Worm (Caenorhabditis elegans): Measurements from ENCODE around the gene srh-289.

The srh-289 gene

DNA sequence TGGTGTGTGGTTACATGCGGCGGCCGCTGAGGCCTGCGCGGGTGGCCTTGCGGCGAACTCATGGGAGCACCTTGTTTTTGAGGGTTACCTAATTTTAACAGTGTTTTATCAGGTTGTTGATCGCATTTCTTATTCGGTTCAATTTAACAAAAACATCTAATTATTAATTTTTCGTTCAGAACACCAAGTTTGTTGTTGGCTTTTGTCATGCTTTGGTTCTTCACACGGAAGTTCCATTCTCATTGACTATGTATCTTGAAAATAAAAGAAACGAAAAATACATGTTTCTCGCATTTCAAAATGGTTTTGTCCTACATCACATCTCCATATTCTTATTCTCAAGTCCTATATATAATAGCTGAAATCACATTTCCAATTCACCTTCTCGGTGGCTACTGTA is 3.7 kb downstream of the srh-289 start, which contains the start of gene srh-290:
Gene srh-290 (plus strand): TSS at position 301 of the 400 bp plus-strand sequence.
- TF ChIP-seq W03F9.2 (tag; optimal IDR thresholded peaks at IDR 0.05): no peak
- no peak for TF ChIP-seq him-1 (tag; optimal IDR thresholded peaks at IDR 0.05)
- no peak for TF ChIP-seq dao-5 (tag; optimal IDR thresholded peaks at IDR 0.05)

DNA sequence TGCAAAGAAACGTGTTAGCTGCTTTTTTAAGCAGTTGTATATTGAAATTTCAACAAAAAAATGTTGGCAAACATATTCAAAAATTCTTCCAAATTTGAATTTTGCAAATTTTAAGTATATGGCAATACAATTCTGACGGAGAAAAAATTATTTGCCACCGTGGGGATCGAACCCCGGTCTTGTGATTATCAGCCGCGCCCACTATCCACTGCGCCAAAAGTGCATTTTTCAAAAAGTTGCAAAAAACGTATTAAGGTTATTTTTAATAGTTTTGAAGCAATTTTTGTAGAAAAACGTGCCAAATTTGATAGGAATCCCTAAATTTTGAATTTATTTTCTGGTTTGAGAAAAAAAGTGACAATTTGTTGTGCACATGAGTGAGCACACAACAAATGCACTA is 9.5 kb downstream of the srh-289 start:
- TF ChIP-seq W03F9.2 (tag; optimal IDR thresholded peaks at IDR 0.05): no peak
- no peak for TF ChIP-seq him-1 (tag; optimal IDR thresholded peaks at IDR 0.05)
- no peak for TF ChIP-seq dao-5 (tag; optimal IDR thresholded peaks at IDR 0.05)

DNA sequence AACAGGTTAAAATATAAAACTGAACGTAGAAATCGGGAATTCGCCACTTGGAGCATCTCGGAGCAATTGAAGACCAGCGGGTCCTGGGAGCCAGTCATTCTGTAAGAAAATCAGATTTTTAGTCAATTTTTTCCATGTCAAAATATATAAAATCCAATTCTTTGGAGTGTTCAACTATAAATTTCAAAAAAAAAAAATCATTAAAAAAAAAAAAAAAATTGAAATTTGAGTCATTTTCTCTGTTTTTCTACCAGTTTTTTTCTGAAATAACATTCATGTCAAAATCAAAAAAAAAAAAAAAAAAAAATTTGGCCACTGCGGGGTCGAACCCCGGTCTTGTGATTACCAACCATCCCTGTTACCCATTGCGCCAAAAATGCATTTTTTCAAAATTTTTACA is 10.3 kb downstream of the srh-289 start, which contains the start of gene srab-12:
Gene srab-12 (minus strand): TSS at position 101 of the 400 bp plus-strand sequence.
- no peak for TF ChIP-seq W03F9.2 (tag; optimal IDR thresholded peaks at IDR 0.05)
- TF ChIP-seq him-1 (tag; optimal IDR thresholded peaks at IDR 0.05): no peak
- TF ChIP-seq dao-5 (tag; optimal IDR thresholded peaks at IDR 0.05): no peak

DNA sequence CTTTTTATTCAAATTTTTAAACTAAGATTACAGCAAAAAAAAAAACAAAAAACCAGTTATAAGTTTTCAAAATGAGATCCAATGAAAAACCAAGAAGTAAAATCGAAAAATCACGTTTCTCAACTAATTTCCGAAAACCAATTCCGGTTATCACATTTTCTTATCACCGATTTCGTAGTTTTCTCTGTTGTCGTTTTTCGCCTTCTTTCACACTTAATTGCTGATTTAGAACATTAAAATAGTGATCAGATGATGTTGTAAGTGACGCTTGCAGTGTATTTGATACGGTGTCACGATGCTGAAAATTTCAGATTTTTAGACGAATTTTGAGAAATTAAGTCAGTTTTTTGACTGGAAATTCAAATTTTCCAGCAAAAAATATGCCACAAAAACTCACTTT is 13.6 kb downstream of the srh-289 start:
- TF ChIP-seq dao-5 (tag; optimal IDR thresholded peaks at IDR 0.05) (no peak), W03F9.2 (tag; optimal IDR thresholded peaks at IDR 0.05) (no peak), him-1 (tag; optimal IDR thresholded peaks at IDR 0.05) (no peak)

DNA sequence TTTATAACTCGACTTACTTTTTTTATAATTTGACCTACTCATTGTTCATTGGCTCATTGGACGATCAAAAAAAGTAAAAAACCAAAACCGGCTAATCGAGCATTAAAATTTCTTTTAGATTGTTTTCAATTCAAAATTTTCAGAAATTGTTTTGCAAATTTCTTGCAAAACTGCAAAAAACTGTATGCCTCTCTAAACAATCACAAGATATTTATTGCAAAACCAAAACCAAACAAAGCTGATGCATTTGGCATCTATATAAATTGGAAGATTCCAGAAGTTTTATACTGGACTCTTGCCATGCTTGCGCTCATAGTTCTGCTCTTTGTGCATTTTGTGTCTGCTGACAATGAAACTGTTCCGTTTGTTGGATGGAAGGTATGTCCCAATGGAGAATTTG is 16.3 kb downstream of the srh-289 start, which contains the start of gene C47A10.12:
Gene C47A10.12 (plus strand): TSS at position 301 of the 400 bp plus-strand sequence.
- TF ChIP-seq W03F9.2 (tag; optimal IDR thresholded peaks at IDR 0.05) (no peak), him-1 (tag; optimal IDR thresholded peaks at IDR 0.05) (no peak), dao-5 (tag; optimal IDR thresholded peaks at IDR 0.05) (no peak)

DNA sequence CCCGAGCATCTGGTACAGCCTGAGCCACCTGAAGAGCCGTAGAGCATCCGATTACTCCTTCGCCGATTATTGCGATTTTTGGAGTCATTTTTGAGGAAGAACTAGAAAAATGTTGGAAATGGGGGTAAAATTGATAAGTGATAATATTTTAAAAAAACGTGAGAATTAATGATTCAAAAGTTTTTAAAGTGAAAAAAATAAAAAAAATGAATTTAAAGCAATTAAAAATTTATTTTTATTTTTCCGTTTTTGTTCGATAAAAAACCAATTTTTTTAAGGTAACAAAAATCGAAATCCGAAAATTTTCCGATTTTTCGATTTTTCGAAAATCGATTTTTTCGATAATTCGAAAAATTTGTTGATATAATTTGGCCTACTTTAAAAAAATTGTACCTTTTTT is 16.8 kb downstream of the srh-289 start, which contains the start of gene ddo-1:
Gene ddo-1 (minus strand): TSS at position 101 of the 400 bp plus-strand sequence.
- no peak for TF ChIP-seq dao-5 (tag; optimal IDR thresholded peaks at IDR 0.05)

DNA sequence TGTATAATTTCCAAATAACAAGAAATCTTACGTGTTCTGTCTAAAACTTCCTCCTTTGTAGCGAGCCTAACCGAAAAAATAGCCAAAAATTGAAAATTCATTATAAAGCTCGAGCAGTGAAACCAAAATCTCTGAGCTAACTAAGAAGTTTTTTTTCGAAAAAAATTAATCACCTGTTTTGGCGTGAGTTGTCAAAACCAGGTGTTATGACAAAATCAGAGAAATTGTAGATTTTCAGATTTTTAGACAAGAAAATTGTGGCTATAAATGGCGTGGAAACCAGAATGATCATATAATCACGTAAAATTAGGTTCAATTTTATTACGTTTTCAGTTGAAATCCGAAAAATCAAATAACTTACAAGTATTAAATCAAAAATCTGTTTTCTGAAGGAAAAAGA is 20.8 kb downstream of the srh-289 start, which contains the start of gene sre-21:
Gene sre-21 (minus strand): TSS at position 101 of the 400 bp plus-strand sequence.
- TF ChIP-seq dao-5 (tag; optimal IDR thresholded peaks at IDR 0.05) (no peak), W03F9.2 (tag; optimal IDR thresholded peaks at IDR 0.05) (no peak)

DNA sequence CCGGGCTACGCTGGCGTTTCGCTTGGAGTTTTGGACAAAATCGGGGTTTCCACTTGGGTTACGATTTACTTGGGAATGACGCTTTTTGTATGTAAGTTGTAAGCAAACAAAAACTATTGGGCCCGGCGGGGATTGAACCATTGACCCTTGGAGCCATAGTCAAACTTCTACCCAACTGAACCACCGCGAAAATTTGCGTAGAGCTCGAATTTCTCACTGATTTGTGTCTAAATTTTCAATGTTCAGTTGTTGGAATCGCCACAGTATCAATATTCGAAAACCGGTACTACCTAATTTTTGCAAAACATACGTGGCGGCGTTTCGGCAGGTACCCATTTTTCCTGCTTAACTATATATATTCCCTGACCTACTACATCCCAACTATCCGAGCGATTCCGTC is 26.1 kb downstream of the srh-289 start:
- TF ChIP-seq dao-5 (tag; optimal IDR thresholded peaks at IDR 0.05) (no peak), him-1 (tag; optimal IDR thresholded peaks at IDR 0.05) (no peak), W03F9.2 (tag; optimal IDR thresholded peaks at IDR 0.05) (no peak)

DNA sequence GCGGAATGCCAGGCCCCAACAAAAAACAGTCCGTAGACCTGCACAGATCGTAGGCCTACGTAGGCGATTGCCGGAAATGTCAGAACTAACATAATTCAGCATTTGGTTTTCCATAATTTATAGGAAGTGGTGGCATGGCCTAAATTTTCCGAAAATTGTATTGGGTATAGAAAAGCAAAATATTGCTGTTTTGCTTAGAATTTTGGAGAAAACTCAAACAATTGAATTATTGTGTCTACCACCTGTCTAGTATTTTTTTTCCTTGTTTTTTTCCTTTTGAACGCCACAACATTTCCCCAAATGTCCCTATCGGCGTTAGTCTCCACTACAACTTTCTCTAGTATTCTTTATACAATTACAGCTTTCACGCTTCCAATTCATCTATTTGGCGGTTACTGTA is 26.6 kb downstream of the srh-289 start, which contains the start of gene srh-284:
Gene srh-284 (plus strand): TSS at position 301 of the 400 bp plus-strand sequence.
- TF ChIP-seq him-1 (tag; optimal IDR thresholded peaks at IDR 0.05) (no peak), W03F9.2 (tag; optimal IDR thresholded peaks at IDR 0.05) (no peak), dao-5 (tag; optimal IDR thresholded peaks at IDR 0.05) (no peak)

DNA sequence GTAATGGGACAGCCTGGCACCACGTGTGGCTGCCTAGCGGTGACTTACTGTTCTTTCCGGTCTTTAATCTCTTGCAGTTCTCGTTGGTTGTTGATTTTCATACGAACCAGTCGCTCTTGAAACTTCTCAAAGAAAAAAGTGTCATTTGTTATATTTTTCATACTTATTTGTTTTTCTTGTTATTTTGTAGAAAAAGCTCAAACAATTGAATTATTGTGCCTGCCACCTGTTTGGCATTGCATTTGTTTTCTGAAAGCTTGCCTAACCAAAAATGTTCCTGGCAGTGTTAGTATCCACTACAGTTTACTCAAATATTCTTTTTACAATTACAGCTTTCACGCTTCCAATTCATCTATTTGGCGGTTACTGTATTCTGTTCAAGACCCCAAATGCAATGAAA is 28.8 kb downstream of the srh-289 start, which contains the start of the genes C47A10.16 and srh-283:
Gene C47A10.16 (minus strand): TSS at position 101 of the 400 bp plus-strand sequence.
Gene srh-283 (plus strand): TSS at position 272 of the 400 bp plus-strand sequence.
- TF ChIP-seq him-1 (tag; optimal IDR thresholded peaks at IDR 0.05) (no peak), W03F9.2 (tag; optimal IDR thresholded peaks at IDR 0.05) (no peak), dao-5 (tag; optimal IDR thresholded peaks at IDR 0.05) (no peak)

DNA sequence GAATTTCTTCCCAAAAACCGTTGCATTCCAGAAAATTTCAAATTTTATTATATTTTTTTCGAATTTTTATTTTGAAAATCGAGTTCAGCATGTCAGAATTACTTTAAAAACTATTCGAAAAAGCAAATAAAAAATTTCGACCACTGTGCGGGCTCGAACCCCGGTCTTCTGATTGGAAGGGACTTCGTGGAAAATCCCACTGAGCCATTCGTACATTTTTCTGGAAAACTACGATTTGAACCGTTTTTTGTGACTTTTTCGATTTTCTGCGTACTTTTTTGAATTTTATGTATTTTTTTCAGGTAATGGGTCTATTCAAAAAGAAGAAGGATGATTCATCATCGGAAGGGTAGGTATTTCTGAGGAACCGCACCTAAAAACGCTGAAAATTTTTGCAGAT is 38.3 kb downstream of the srh-289 start, which contains the start of gene pgp-9:
Gene pgp-9 (plus strand): TSS at position 301 of the 400 bp plus-strand sequence.
- TF ChIP-seq W03F9.2 (tag; optimal IDR thresholded peaks at IDR 0.05) (no peak), dao-5 (tag; optimal IDR thresholded peaks at IDR 0.05) (no peak), him-1 (tag; optimal IDR thresholded peaks at IDR 0.05) (no peak)

DNA sequence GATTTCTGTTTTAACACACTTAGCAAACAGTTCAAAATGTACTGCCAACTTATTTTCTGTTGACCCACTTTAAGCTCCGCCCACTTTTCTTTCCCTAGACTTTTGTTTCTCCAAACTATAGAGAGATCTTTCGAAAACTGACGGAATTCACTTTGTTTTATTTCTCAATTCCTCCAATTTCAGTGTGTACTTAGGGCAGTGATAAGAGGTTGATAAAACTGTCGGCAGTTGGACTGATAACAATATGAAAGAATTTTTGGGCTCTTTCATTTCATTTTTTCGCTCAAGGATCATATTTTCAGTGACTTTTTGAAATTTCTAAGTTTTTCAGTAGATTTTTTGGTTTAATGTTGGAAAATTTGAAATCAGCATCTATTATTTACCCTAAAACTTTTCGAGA is 38.9 kb downstream of the srh-289 start:
- no peak for TF ChIP-seq W03F9.2 (tag; optimal IDR thresholded peaks at IDR 0.05)
- no peak for TF ChIP-seq him-1 (tag; optimal IDR thresholded peaks at IDR 0.05)
- TF ChIP-seq dao-5 (tag; optimal IDR thresholded peaks at IDR 0.05): no peak

DNA sequence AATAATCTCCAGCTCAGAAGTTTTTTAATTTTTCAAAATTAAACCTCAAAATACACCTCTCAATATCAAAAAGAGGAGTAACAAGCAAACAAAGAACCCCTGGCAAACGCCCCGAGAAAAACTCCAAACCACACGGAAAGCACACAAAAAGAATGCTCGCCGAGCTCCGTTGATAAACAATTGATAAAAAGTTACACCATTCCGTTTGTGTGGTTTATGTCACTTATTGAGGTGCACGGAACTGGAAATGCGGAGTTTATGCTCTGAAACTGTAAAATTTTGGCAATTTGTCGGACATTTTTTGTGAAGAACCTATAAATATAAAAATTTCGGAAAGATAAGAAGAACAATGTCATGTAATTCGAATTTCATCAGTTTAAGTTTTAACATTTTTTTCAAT is 41.5 kb downstream of the srh-289 start:
- TF ChIP-seq dao-5 (tag; optimal IDR thresholded peaks at IDR 0.05) (no peak), W03F9.2 (tag; optimal IDR thresholded peaks at IDR 0.05) (no peak), him-1 (tag; optimal IDR thresholded peaks at IDR 0.05) (no peak)

DNA sequence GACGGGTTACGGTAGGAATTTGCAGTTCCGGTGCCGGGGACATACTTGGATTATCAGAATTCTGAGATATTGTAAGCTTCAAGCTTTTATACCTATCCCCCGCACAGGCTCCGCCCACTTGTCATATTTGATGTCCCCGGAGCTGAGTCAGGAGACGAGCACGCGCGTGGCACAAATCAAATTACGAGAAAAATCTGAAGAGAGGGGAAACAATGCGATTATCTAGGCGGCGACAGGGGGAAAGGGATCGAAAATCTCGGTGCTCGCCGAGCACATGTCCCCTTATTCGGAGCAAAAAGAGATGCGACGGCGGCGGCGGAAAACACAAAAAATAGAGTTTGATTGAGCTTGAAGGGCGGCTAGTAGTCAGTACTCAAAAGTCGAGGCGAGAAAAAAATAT is 44.7 kb downstream of the srh-289 start, which contains the start of gene R12G8.1:
Gene R12G8.1 (minus strand): TSS at position 63 of the 400 bp plus-strand sequence.
- TF ChIP-seq him-1 (tag; optimal IDR thresholded peaks at IDR 0.05): peak; percentile 8
- TF ChIP-seq dao-5 (tag; optimal IDR thresholded peaks at IDR 0.05): no peak
- TF ChIP-seq W03F9.2 (tag; optimal IDR thresholded peaks at IDR 0.05): no peak

DNA sequence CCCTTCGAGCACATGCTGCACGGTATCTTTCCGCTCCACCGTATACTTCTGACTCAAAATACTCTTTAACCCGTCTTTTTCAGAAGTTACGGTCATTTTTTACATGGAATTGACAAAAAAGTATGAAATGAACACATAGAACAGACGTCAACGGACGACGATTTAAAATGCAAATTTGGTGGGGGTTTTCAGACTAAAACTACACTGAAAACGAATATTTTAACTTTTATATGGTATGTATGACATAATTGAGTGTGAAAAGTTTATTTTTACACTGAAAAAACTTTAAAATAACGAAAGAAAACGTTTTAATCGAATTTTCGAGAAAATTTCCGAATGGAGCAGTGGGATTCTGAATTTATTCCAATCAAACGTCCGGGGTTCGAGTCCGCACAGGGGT is 46.9 kb downstream of the srh-289 start, which contains the start of gene twk-36:
Gene twk-36 (minus strand): TSS at position 101 of the 400 bp plus-strand sequence.
- TF ChIP-seq him-1 (tag; optimal IDR thresholded peaks at IDR 0.05) (no peak), dao-5 (tag; optimal IDR thresholded peaks at IDR 0.05) (no peak), W03F9.2 (tag; optimal IDR thresholded peaks at IDR 0.05) (no peak)

Measured in whole organism, L4/young adult.